Worm (Caenorhabditis elegans) whole organism, L1 larva: Measurements from ENCODE around the gene lgc-27.

ENCODE experiments used
- jun-1 ChIP-seq: fragments of 150-350 bp; optimal IDR thresholded peaks from 2 replicates; lab custom pipeline; 2014; ENCODE audit warnings: missing biosample characterization, missing genetic modification reagents, missing genetic modification characterization
- lir-3 ChIP-seq: sonication (generic microtip); optimal IDR thresholded peaks from 2 replicates; lab custom pipeline; 2016; ENCODE audit warnings: mild to moderate bottlenecking, missing genetic modification characterization, moderate library complexity, missing compliant biosample characterization; ENCODE audit not compliant: poor library complexity
- snu-23 ChIP-seq: sonication (generic microtip); optimal IDR thresholded peaks from 2 replicates; lab custom pipeline; 2016; ENCODE audit warnings: missing genetic modification characterization, missing compliant biosample characterization
- vab-15 ChIP-seq: sonication (generic microtip); optimal IDR thresholded peaks from 2 replicates; lab custom pipeline; 2017; ENCODE audit warnings: missing genotype, mild to moderate bottlenecking, missing genetic modification characterization, missing compliant biosample characterization

DNA sequence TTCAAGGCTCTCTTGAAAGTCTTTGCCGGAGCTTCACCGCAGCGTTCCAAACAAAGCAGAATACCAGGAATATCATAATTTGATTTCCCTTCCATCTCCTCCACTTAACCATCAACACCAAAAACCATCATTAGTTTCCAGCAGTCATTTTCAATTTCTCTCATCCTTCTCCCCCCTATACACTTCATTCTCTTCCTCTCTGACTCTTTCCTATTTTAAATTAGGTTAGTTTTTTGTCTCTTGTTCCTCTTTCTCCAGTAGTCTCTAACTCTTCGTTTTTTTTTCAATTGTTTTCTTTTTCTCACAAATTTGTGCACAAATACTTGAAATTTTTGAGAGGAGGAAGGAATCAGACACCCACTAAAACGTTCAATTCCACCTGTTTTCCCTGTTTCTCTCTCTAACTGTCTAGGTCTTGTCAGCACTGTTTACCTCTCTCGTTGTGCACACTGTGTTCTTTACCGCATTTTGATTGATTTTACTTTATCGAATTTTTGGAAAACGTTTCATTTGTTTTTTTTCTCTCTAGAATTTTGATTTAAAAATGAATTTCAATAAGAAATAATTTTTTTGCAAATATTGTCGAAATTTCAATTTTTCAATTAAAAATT lies 42.1 kb upstream of the lgc-27 start:
- TF ChIP-seq vab-15 (tag; lab: Kevin White, UChicago) (no peak), lir-3 (no peak), snu-23 (GFP tag; lab: Kevin White, UChicago) (no peak), jun-1 (no peak)
